Worm (Caenorhabditis elegans): Measurements from ENCODE around the gene rig-4.

The rig-4 gene

DNA sequence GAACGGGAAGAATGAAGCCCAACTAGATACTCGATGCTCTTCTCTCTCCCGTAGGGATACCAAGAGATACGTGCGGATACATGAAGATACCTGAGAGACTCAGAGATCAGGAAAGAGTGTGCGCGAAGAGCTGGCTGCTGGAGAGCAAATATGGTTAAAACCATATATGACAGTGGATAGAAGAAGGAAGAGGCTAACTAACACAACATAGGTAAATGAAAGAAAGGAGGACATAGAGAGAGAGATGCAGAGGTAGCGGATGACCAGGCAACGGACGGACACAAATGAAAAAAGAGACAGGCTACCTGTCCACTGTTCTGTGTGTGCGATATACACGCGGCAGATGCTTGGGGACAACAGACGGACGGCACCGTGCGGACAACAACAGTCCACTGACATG is 4.2 kb upstream of the rig-4 start (continued):
- TF ChIP-seq Y22D7AL.16 (tag; optimal IDR thresholded peaks at IDR 0.05) (no peak), fkh-6 (tag; optimal IDR thresholded peaks at IDR 0.05) (no peak), ceh-34 (tag; optimal IDR thresholded peaks at IDR 0.05) (peak; percentile 62)

DNA sequence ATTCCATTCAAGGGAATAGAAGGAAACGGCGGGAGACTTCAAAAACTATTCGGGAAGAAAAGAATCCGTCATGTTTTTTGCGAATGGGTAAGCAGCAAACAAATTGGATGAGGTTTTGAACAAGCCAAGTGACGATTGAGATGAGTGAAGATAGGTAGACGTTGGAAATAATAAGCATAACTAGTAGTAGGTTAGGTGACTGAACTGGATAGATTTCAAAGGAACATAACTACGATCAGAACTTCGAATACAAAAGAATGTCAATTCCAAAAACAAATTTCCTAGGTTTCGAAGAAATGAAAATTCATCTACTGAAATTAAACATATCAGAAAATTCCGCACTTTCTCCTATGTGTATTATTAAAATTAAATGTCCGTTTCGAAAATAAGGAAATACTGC is 3.6 kb upstream of the rig-4 start:
- TF ChIP-seq ceh-22 (tag; optimal IDR thresholded peaks at IDR 0.05) (no peak), ama-1 (optimal IDR thresholded peaks at IDR 0.05) (no peak), pha-4 (tag; optimal IDR thresholded peaks at IDR 0.05) (no peak), ceh-19 (GFP tag; optimal IDR thresholded peaks at IDR 0.05) (no peak), ceh-34 (tag; optimal IDR thresholded peaks at IDR 0.05) (no peak), ceh-6 (GFP tag; optimal IDR thresholded peaks at IDR 0.05) (no peak), odd-2 (tag; optimal IDR thresholded peaks at IDR 0.05) (no peak), sox-2 (GFP tag; IDR thresholded peaks at IDR 0.05) (no peak), elt-2 (tag; optimal IDR thresholded peaks at IDR 0.05) (no peak), F13H6.1 (tag; optimal IDR thresholded peaks at IDR 0.05) (no peak), pha-2 (tag; optimal IDR thresholded peaks at IDR 0.05) (no peak), pat-9 (tag; optimal IDR thresholded peaks at IDR 0.05) (no peak), C38D4.7 (GFP tag; optimal IDR thresholded peaks at IDR 0.05) (no peak), K02D7.2 (tag; optimal IDR thresholded peaks at IDR 0.05) (no peak), lin-11 (tag; optimal IDR thresholded peaks at IDR 0.05) (no peak), nhr-11 (tag; optimal IDR thresholded peaks at IDR 0.05) (no peak), hlh-8 (tag; optimal IDR thresholded peaks at IDR 0.05) (no peak), pqm-1 (tag; optimal IDR thresholded peaks at IDR 0.05) (no peak)

- TF ChIP-seq sox-2 (GFP tag; IDR thresholded peaks at IDR 0.05) (no peak), fax-1 (tag; optimal IDR thresholded peaks at IDR 0.05) (no peak), K09A11.1 (tag; optimal IDR thresholded peaks at IDR 0.05; ENCODE audit: insufficient read depth) (no peak), ref-2 (tag; optimal IDR thresholded peaks at IDR 0.05) (no peak), hlh-13 (GFP tag; optimal IDR thresholded peaks at IDR 0.05) (no peak), zip-5 (tag; optimal IDR thresholded peaks at IDR 0.05) (no peak), K02D7.2 (tag; optimal IDR thresholded peaks at IDR 0.05) (no peak), hlh-30 (tag; optimal IDR thresholded peaks at IDR 0.05; ENCODE audit: insufficient read depth) (no peak), gmeb-2 (tag; optimal IDR thresholded peaks at IDR 0.05) (no peak), ceh-19 (GFP tag; optimal IDR thresholded peaks at IDR 0.05) (no peak), hlh-6 (tag; optimal IDR thresholded peaks at IDR 0.05) (no peak), pat-9 (tag; optimal IDR thresholded peaks at IDR 0.05) (no peak), pros-1 (tag; optimal IDR thresholded peaks at IDR 0.05) (no peak), ztf-16 (tag; optimal IDR thresholded peaks at IDR 0.05) (no peak), lin-11 (tag; optimal IDR thresholded peaks at IDR 0.05) (no peak), pha-4 (tag; optimal IDR thresholded peaks at IDR 0.05) (no peak), ets-4 (tag; optimal IDR thresholded peaks at IDR 0.05) (no peak), ceh-48 (tag; optimal IDR thresholded peaks at IDR 0.05) (no peak)
Measured at ce11 chrIV:8006161-8006560, 2.2 kb upstream of the rig-4 start.

- TF ChIP-seq pqm-1 (tag; optimal IDR thresholded peaks at IDR 0.05), result no peak
Measured at ce11 chrIV:8005376-8005775, 1.5 kb upstream of the rig-4 start.

ce11 chrIV:8000763-8001162 is 3.2 kb downstream of the rig-4 start:
- TF ChIP-seq mec-3 (tag; optimal IDR thresholded peaks at IDR 0.05; ENCODE audit: borderline replicate concordance), result no peak
- TF ChIP-seq pat-9 (tag; optimal IDR thresholded peaks at IDR 0.05), result no peak
- no peak for TF ChIP-seq unc-3 (GFP tag; conservative IDR thresholded peaks at IDR 0.05)
- no peak for TF ChIP-seq unc-3 (tag; optimal IDR thresholded peaks at IDR 0.05)
- no peak for TF ChIP-seq ceh-24 (tag; optimal IDR thresholded peaks at IDR 0.05)
- TF ChIP-seq ceh-6 (GFP tag; optimal IDR thresholded peaks at IDR 0.05), result no peak
- TF ChIP-seq ahr-1 (tag; optimal IDR thresholded peaks at IDR 0.05), result no peak
- no peak for TF ChIP-seq dve-1 (tag; optimal IDR thresholded peaks at IDR 0.05)
- no peak for TF ChIP-seq sox-2 (GFP tag; IDR thresholded peaks at IDR 0.05)

Data from whole organism, late embryonic.